Fruit fly (Drosophila melanogaster): Measurements from ENCODE around the gene CG32718.

The CG32718 gene

DNA sequence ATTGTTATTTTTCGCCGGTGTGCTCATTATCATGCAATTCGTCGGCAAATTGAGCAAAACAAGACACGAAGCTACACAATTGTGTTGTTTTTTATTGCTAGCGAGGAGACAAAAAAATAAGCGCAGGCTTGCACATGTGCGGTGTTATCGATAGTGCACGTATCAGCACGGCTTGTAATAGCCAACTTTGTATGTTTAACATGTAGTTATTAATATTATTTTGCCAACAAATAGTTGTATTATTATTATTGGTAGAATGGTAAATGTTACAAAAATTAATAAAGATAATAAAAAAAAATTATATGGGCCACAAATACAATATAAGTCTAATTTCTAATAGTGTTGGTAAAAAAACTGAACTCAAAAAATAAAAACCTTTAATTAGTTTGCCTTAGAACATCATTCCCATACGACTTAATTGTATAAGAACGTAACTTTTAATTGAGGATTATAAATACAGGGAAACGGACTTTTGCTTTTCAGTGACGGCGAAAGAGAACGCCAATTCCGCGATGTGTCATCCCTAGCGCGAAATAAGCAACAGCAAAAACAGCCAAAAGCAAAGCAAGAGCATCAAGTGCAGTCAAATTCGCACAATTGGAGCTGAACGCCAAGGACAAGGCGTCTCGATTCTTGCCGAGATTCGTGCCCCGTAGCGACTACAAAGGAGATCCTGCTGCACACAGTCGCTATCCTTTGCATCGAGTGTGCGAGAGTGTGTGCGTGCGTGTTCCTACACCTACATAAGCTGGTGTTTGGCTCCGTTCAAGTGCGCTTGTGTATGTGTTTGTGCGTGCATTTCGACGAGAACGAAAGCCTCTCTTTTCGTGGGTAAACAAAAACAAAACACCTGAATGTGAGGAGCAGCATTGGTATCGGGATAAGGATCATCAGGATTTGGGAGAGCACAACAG, 49.5 kb upstream of the CG32718 start, which contains the start of the genes NELF-B and CG12155 (continued):
- TF ChIP-seq tll (GFP tag; optimal IDR thresholded peaks at IDR 0.05) (no peak), Dad (GFP tag; optimal IDR thresholded peaks at IDR 0.05) (no peak), Doc3 (GFP tag; IDR thresholded peaks at IDR 0.05; ENCODE audit: partially characterized antibody) (no peak), Ptx1 (GFP tag; IDR thresholded peaks at IDR 0.05) (peak; percentile 58)

dm6 chrX:7734131-7734930, 43.7 kb upstream of the CG32718 start, which contains the start of the genes Pdp and Rab39:
Gene Pdp (minus strand): TSS chrX:7734651.
Gene Rab39 (plus strand): TSS chrX:7734923.
- 0 out of 2 replicates have a peak, but pooled peaks have one; percentile 20 for TF ChIP-seq Rx (GFP tag; IDR thresholded peaks at IDR 0.05)
- TF ChIP-seq CG7786 (GFP tag; optimal IDR thresholded peaks at IDR 0.05), result peak; percentile 51
- TF ChIP-seq C15 (GFP tag; IDR thresholded peaks at IDR 0.05), result 0 out of 3 replicates have a peak, but pooled peaks have one; percentile 57
- TF ChIP-seq YL-1 (GFP tag; optimal IDR thresholded peaks at IDR 0.05), result peak; percentile 51
- TF ChIP-seq NfI (GFP tag; optimal IDR thresholded peaks at IDR 0.05), result peak; percentile 78
- TF ChIP-seq ERR (GFP tag; optimal IDR thresholded peaks at IDR 0.05), result peak; percentile 1
- peak; percentile 75 for TF ChIP-seq lmd (GFP tag; IDR thresholded peaks at IDR 0.05)
- peak; percentile 66 for TF ChIP-seq Hr51 (GFP tag; optimal IDR thresholded peaks at IDR 0.05)
- peak; percentile 17 for TF ChIP-seq CG3838 (GFP tag; optimal IDR thresholded peaks at IDR 0.05)
- TF ChIP-seq Deaf1 (tag; optimal IDR thresholded peaks at IDR 0.05), result peak; percentile 28
- TF ChIP-seq emc (GFP tag; optimal IDR thresholded peaks at IDR 0.05), result peak; percentile 12
- TF ChIP-seq CG14860 (GFP tag; IDR thresholded peaks at IDR 0.05; ENCODE audit: partially characterized antibody), result peak; percentile 91
- TF ChIP-seq inv (GFP tag; IDR thresholded peaks at IDR 0.05; ENCODE audit: partially characterized antibody), result peak; percentile 94
- TF ChIP-seq CG11723 (GFP tag; optimal IDR thresholded peaks at IDR 0.05), result peak; percentile 62
- TF ChIP-seq Fer3 (tag; optimal IDR thresholded peaks at IDR 0.05), result peak; percentile 81
- peak; percentile 68 for TF ChIP-seq CG18619 (GFP tag; optimal IDR thresholded peaks at IDR 0.05)
- peak; percentile 11 for TF ChIP-seq CG31388 (GFP tag; optimal IDR thresholded peaks at IDR 0.05)
- peak; percentile 77 for TF ChIP-seq tin (GFP tag; optimal IDR thresholded peaks at IDR 0.05)
- TF ChIP-seq CG11504 (tag; optimal IDR thresholded peaks at IDR 0.05), result peak; percentile 73
- TF ChIP-seq Doc2 (GFP tag; IDR thresholded peaks at IDR 0.05), result peak; percentile 58
- TF ChIP-seq Spps (tag; optimal IDR thresholded peaks at IDR 0.05), result peak; percentile 53
- TF ChIP-seq CG2199 (GFP tag; IDR thresholded peaks at IDR 0.05), result peak; percentile 26; the same call in 1 of the 3 replicates
- peak; percentile 94 for TF ChIP-seq knrl (GFP tag; IDR thresholded peaks at IDR 0.05; ENCODE audit: partially characterized antibody)
- no peak for TF ChIP-seq run (tag; optimal IDR thresholded peaks at IDR 0.05)
- TF ChIP-seq CG18764 (GFP tag; optimal IDR thresholded peaks at IDR 0.05), result peak; percentile 67
- peak; percentile 54 for TF ChIP-seq Ssrp (tag; optimal IDR thresholded peaks at IDR 0.05)
- TF ChIP-seq tup (GFP tag; optimal IDR thresholded peaks at IDR 0.05), result peak; percentile 34
- peak; percentile 75; the same call in 2 of the 3 replicates for TF ChIP-seq ken (GFP tag; IDR thresholded peaks at IDR 0.05)
- TF ChIP-seq Hmr (GFP tag; optimal IDR thresholded peaks at IDR 0.05), result peak; percentile 78
- TF ChIP-seq CG6683 (GFP tag; optimal IDR thresholded peaks at IDR 0.05), result no peak
- peak; percentile 1 for TF ChIP-seq Hand (GFP tag; optimal IDR thresholded peaks at IDR 0.05)
- TF ChIP-seq phol (tag; optimal IDR thresholded peaks at IDR 0.05), result peak; percentile 78
- peak; percentile 60 for TF ChIP-seq gcm (GFP tag; optimal IDR thresholded peaks at IDR 0.05)
- peak; percentile 70 for TF ChIP-seq chn (GFP tag; optimal IDR thresholded peaks at IDR 0.05)
- peak; percentile 55; the same call in 1 of the 3 replicates for TF ChIP-seq CG2889 (GFP tag; IDR thresholded peaks at IDR 0.05)
- TF ChIP-seq tna (GFP tag; IDR thresholded peaks at IDR 0.05; ENCODE audit: partially characterized antibody), result peak; percentile 73
- no peak; the same call in none of the 2 replicates for TF ChIP-seq ara (GFP tag; IDR thresholded peaks at IDR 0.05)
- no peak for TF ChIP-seq D19A (tag; optimal IDR thresholded peaks at IDR 0.05)
- TF ChIP-seq Aef1 (GFP tag; IDR thresholded peaks at IDR 0.05), result peak; percentile 81
- peak; percentile 68 for TF ChIP-seq Dip3 (GFP tag; optimal IDR thresholded peaks at IDR 0.05)

Measured in whole organism, embryonic.